Fruit fly (Drosophila melanogaster): Measurements from ENCODE around the gene Rrp40.

Gene Rrp40

dm6 chr2L:1751953-1752352 is 23.4 kb downstream of the Rrp40 start, which contains the start of the genes CG17712 and CG17648 (continued):
- TF ChIP-seq zen2 (GFP tag; IDR thresholded peaks at IDR 0.05; ENCODE audit: partially characterized antibody) (peak; percentile 71; the same call in 2 of the 3 replicates), Doc3 (GFP tag; IDR thresholded peaks at IDR 0.05; ENCODE audit: partially characterized antibody) (peak; percentile 85), mam (GFP tag; optimal IDR thresholded peaks at IDR 0.05) (no peak), CG7928 (GFP tag; optimal IDR thresholded peaks at IDR 0.05) (peak; percentile 83), HmgD (GFP tag; optimal IDR thresholded peaks at IDR 0.05) (no peak), CG7839 (tag; optimal IDR thresholded peaks at IDR 0.05) (no peak), toy (GFP tag; IDR thresholded peaks at IDR 0.05) (no peak), nerfin-1 (tag; optimal IDR thresholded peaks at IDR 0.05) (peak; percentile 15), stwl (tag; optimal IDR thresholded peaks at IDR 0.05) (peak; percentile 86), CG4730 (GFP tag; IDR thresholded peaks at IDR 0.05) (no peak), trem (tag; optimal IDR thresholded peaks at IDR 0.05) (peak; percentile 63), HHEX (GFP tag; optimal IDR thresholded peaks at IDR 0.05) (no peak), zen (tag; optimal IDR thresholded peaks at IDR 0.05) (no peak), CG16813 (GFP tag; IDR thresholded peaks at IDR 0.05; ENCODE audit: partially characterized antibody) (peak; percentile 82), knrl (GFP tag; IDR thresholded peaks at IDR 0.05; ENCODE audit: partially characterized antibody) (peak; percentile 85), Nf-YC (tag; optimal IDR thresholded peaks at IDR 0.05) (no peak), CG14710 (tag; optimal IDR thresholded peaks at IDR 0.05) (peak; percentile 16), MBD-R2 (GFP tag; IDR thresholded peaks at IDR 0.05) (peak; percentile 98), CG1024 (GFP tag; IDR thresholded peaks at IDR 0.05) (no peak), emc (GFP tag; optimal IDR thresholded peaks at IDR 0.05) (no peak), crp (GFP tag; optimal IDR thresholded peaks at IDR 0.05) (peak; percentile 31 to 90), Jarid2 (GFP tag; optimal IDR thresholded peaks at IDR 0.05) (no peak), Tbp (GFP tag; optimal IDR thresholded peaks at IDR 0.05) (no peak), CG11085 (GFP tag; IDR thresholded peaks at IDR 0.05) (no peak), CG4854 (GFP tag; optimal IDR thresholded peaks at IDR 0.05) (no peak), CG16863 (GFP tag; optimal IDR thresholded peaks at IDR 0.05) (no peak), phol (tag; optimal IDR thresholded peaks at IDR 0.05) (no peak), CG8478 (optimal IDR thresholded peaks at IDR 0.05) (no peak), lola (GFP tag; optimal IDR thresholded peaks at IDR 0.05) (no peak), Ets97D (GFP tag; optimal IDR thresholded peaks at IDR 0.05) (peak; percentile 27), Dref (GFP tag; IDR thresholded peaks at IDR 0.05) (peak; percentile 77), Eip74EF (GFP tag; optimal IDR thresholded peaks at IDR 0.05) (no peak), Hand (GFP tag; optimal IDR thresholded peaks at IDR 0.05) (no peak), al (GFP tag; IDR thresholded peaks at IDR 0.05) (0 out of 2 replicates have a peak, but pooled peaks have one; percentile 19), Rfx (GFP tag; IDR thresholded peaks at IDR 0.05) (peak; percentile 45), CG18476 (GFP tag; optimal IDR thresholded peaks at IDR 0.05) (no peak), CG6791 (GFP tag; IDR thresholded peaks at IDR 0.05; ENCODE audit: partially characterized antibody) (peak; percentile 89), pzg (GFP tag; optimal IDR thresholded peaks at IDR 0.05) (peak; percentile 52), Dll (GFP tag; IDR thresholded peaks at IDR 0.05; ENCODE audit: partially characterized antibody) (peak; percentile 90), Dp (GFP tag; optimal IDR thresholded peaks at IDR 0.05) (peak; percentile 44), tin (GFP tag; optimal IDR thresholded peaks at IDR 0.05) (no peak), PHDP (tag; optimal IDR thresholded peaks at IDR 0.05) (no peak), vvl (GFP tag; IDR thresholded peaks at IDR 0.05) (0 out of 2 replicates have a peak, but pooled peaks have one; percentile 16), Bgb (GFP tag; IDR thresholded peaks at IDR 0.05; ENCODE audit: partially characterized antibody) (peak; percentile 84), Hr78 (GFP tag; optimal IDR thresholded peaks at IDR 0.05) (no peak), inv (GFP tag; IDR thresholded peaks at IDR 0.05; ENCODE audit: partially characterized antibody) (peak; percentile 65), sd (tag; optimal IDR thresholded peaks at IDR 0.05) (peak; percentile 45), Opbp (GFP tag; IDR thresholded peaks at IDR 0.05; ENCODE audit: partially characterized antibody) (peak; percentile 84), Xrp1 (GFP tag; IDR thresholded peaks at IDR 0.05) (no peak)

All from whole organism, embryonic.